Worm (Caenorhabditis elegans): Measurements from ENCODE around the gene erfa-3.
A peak's percentile ranks its signal among the peaks of the same experiment; 100 is the strongest.

Gene erfa-3

DNA sequence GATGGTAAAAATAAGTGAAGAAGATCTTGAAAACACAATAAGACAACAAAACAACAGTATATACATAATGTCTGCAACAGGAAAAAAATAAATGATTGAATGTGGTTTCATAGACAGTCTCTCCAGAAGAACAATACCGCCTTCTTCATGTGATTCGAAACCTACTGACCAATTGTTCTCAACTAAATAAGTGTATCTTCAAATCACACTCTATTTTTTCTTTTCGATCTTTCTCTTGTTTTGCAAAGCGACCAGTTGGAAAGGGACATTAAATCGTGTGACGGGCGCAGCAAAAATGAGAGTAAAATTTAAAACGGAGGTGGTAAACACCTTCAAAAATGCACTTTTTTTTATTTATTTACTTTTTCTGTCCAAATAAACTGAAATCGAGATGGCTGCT, 51.0 kb downstream of the erfa-3 start (continued):
- no peak for TF ChIP-seq pag-3 (tag; optimal IDR thresholded peaks at IDR 0.05; ENCODE audit: borderline replicate concordance, insufficient read depth)
- TF ChIP-seq ztf-4 (tag; optimal IDR thresholded peaks at IDR 0.05): no peak
- no peak for TF ChIP-seq skn-1 (tag; optimal IDR thresholded peaks at IDR 0.05)
- TF ChIP-seq pqm-1 (tag; optimal IDR thresholded peaks at IDR 0.05): no peak
- TF ChIP-seq lin-35 (GFP tag; optimal IDR thresholded peaks at IDR 0.05): peak in 1 of 2 experiments; percentile 15
- TF ChIP-seq blmp-1 (tag; optimal IDR thresholded peaks at IDR 0.05): peak; percentile 90
- no peak for TF ChIP-seq grh-1 (GFP tag; IDR thresholded peaks at IDR 0.05)
- TF ChIP-seq nhr-20 (tag; optimal IDR thresholded peaks at IDR 0.05): peak; percentile 36
- TF ChIP-seq mep-1 (tag; optimal IDR thresholded peaks at IDR 0.05): peak; percentile 23
- TF ChIP-seq C16A3.4 (tag; optimal IDR thresholded peaks at IDR 0.05): no peak
- TF ChIP-seq ceh-63 (GFP tag; optimal IDR thresholded peaks at IDR 0.05): no peak
- peak; percentile 12 for TF ChIP-seq nhr-71 (tag; optimal IDR thresholded peaks at IDR 0.05)
- TF ChIP-seq zip-4 (GFP tag; optimal IDR thresholded peaks at IDR 0.05): no peak
- TF ChIP-seq lin-39 (tag; optimal IDR thresholded peaks at IDR 0.05): no peak
- no peak for TF ChIP-seq vab-15 (tag; optimal IDR thresholded peaks at IDR 0.05)
- TF ChIP-seq ceh-88 (GFP tag; IDR thresholded peaks at IDR 0.05): no peak
- peak; percentile 40 for TF ChIP-seq snu-23 (GFP tag; optimal IDR thresholded peaks at IDR 0.05)
- no peak for TF ChIP-seq nhr-76 (tag; optimal IDR thresholded peaks at IDR 0.05)
- TF ChIP-seq tlp-1 (tag; optimal IDR thresholded peaks at IDR 0.05): no peak
- no peak for TF ChIP-seq egl-13 (tag; optimal IDR thresholded peaks at IDR 0.05)

DNA sequence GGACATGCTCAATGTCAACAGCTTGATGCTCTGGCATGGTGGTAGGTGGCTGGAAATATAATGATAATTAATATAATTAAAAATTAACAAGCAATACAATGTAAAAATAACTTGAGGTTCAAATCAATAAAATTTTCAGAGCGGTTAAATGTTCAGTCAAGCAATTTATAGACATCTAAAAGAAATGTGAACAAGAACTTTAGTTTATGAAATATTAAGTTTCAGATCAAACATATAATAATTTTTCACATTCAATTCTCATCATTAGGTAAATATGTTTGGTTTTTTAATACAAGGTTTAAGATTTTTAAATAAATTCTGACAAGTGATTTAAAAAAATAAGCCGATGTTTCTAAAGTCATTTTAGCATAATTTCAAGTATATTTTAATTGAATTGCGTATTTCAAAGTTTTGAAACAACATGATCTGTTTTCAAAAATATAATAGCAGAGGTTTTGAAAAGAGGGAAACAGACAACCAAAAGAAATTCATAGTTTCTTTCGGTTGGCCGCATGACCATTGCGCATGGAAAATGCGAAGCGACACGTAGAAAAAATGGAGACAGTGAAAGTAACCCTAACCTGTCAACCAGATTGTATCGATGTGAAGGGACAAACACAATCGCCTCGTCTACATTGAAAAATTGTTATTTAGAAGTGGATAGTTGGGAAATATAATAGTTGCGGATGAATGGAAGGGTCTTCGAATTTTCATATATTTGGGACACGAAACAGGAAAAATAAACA, 52.5 kb downstream of the erfa-3 start, which contains the start of gene T04C12.11:
T04C12.11 (minus strand) TSS at position 51 of the 746 bp plus-strand sequence.
- no peak for TF ChIP-seq ceh-82 (tag; optimal IDR thresholded peaks at IDR 0.05)
- TF ChIP-seq elt-3 (tag; optimal IDR thresholded peaks at IDR 0.05): peak in 1 of 6 experiments; percentile 32
- TF ChIP-seq lsy-2 (tag; optimal IDR thresholded peaks at IDR 0.05): peak in 1 of 2 experiments; percentile 30
- peak; percentile 32 for TF ChIP-seq nhr-71 (tag; optimal IDR thresholded peaks at IDR 0.05)
- peak; percentile 72 for TF ChIP-seq lin-14 (GFP tag; optimal IDR thresholded peaks at IDR 0.05)
- TF ChIP-seq nhr-85 (tag): peak; percentile 85
- TF ChIP-seq blmp-1 (tag; optimal IDR thresholded peaks at IDR 0.05): peak; percentile 99
- TF ChIP-seq nhr-28 (tag; optimal IDR thresholded peaks at IDR 0.05): no peak
- TF ChIP-seq nhr-20 (tag; optimal IDR thresholded peaks at IDR 0.05): peak; percentile 66
- TF ChIP-seq mep-1 (tag; optimal IDR thresholded peaks at IDR 0.05): peak; percentile 77
- TF ChIP-seq mdl-1 (tag; optimal IDR thresholded peaks at IDR 0.05): peak in 1 of 2 experiments; percentile 43
- peak; percentile 8 for TF ChIP-seq C16A3.4 (tag; optimal IDR thresholded peaks at IDR 0.05)
- no peak for TF ChIP-seq pag-3 (tag; optimal IDR thresholded peaks at IDR 0.05; ENCODE audit: borderline replicate concordance, insufficient read depth)
- no peak for TF ChIP-seq efl-1 (optimal IDR thresholded peaks at IDR 0.05)
- peak in 1 of 2 experiments; percentile 64 for TF ChIP-seq efl-1 (GFP tag; optimal IDR thresholded peaks at IDR 0.05 in 1 of 2)
- no peak for TF ChIP-seq nhr-19 (GFP tag; conservative IDR thresholded peaks at IDR 0.05)
- peak; percentile 65 for TF ChIP-seq snu-23 (GFP tag; optimal IDR thresholded peaks at IDR 0.05)
- peak; percentile 10 for TF ChIP-seq skn-1 (tag; optimal IDR thresholded peaks at IDR 0.05)
- TF ChIP-seq lin-35 (GFP tag; optimal IDR thresholded peaks at IDR 0.05): peak in 1 of 2 experiments; percentile 19
